Fruit fly (Drosophila melanogaster) whole organism, embryonic: ENCODE measurements around the gene CG10669.
A peak's percentile ranks its signal among the peaks of the same experiment; 100 is the strongest.

ENCODE experiments used
- Bgb ChIP-seq: fragments of 200-800 bp; sonication (Bioruptor generic); IDR thresholded peaks from 2 replicates; pipeline ENCODE4 v1.3.6; 2022; ENCODE audit warnings: missing biosample characterization, missing genetic modification characterization; ENCODE audit not compliant: partially characterized antibody
- CG10267 ChIP-seq: fragments of 200-800 bp; sonication (Bioruptor generic); optimal IDR thresholded peaks from 2 replicates; lab custom pipeline; 2018; ENCODE audit warnings: missing biosample characterization, mild to moderate bottlenecking, missing genetic modification characterization, moderate library complexity
- CG12155 ChIP-seq: fragments of 200-800 bp; sonication (Bioruptor generic); optimal IDR thresholded peaks from 3 replicates; lab custom pipeline; 2016; ENCODE audit warnings: missing biosample characterization, missing genetic modification characterization
- CG12299 ChIP-seq: fragments of 200-800 bp; sonication (Bioruptor generic); optimal IDR thresholded peaks from 2 replicates; lab custom pipeline; 2018; ENCODE audit warnings: missing biosample characterization, mild to moderate bottlenecking, missing genetic modification characterization
- CG13287 ChIP-seq: fragments of 200-800 bp; sonication (Bioruptor generic); IDR thresholded peaks from 2 replicates; pipeline ENCODE4 v1.3.6; 2022; ENCODE audit warnings: missing biosample characterization, missing genetic modification characterization; ENCODE audit not compliant: partially characterized antibody
- CG18619 ChIP-seq: fragments of 200-800 bp; sonication (Bioruptor generic); optimal IDR thresholded peaks from 3 replicates; lab custom pipeline; 2017; ENCODE audit warnings: missing biosample characterization, mild to moderate bottlenecking, missing genetic modification characterization
- CG2202 ChIP-seq: fragments of 200-800 bp; sonication (Bioruptor generic); optimal IDR thresholded peaks from 2 replicates; lab custom pipeline; 2018; ENCODE audit warnings: missing biosample characterization, mild to moderate bottlenecking, missing genetic modification characterization
- CG3065 ChIP-seq: fragments of 200-800 bp; sonication (Bioruptor generic); optimal IDR thresholded peaks from 2 replicates; lab custom pipeline; 2016; ENCODE audit warnings: missing biosample characterization, missing genetic modification characterization
- CG32532 ChIP-seq: fragments of 200-800 bp; sonication (Bioruptor generic); IDR thresholded peaks from 2 replicates; pipeline ENCODE4 v1.3.6; 2022; ENCODE audit warnings: missing biosample characterization, missing genetic modification characterization
- CG32767 ChIP-seq: fragments of 200-800 bp; sonication (Bioruptor generic); IDR thresholded peaks from 2 replicates; pipeline ENCODE4 v1.3.6; 2022; ENCODE audit warnings: missing biosample characterization, missing genetic modification characterization
- CG5245 ChIP-seq: fragments of 200-800 bp; sonication (Bioruptor generic); optimal IDR thresholded peaks from 3 replicates; lab custom pipeline; 2016; ENCODE audit warnings: missing biosample characterization, missing genetic modification characterization
- CG7745 ChIP-seq: fragments of 200-800 bp; sonication (Bioruptor generic); optimal IDR thresholded peaks from 2 replicates; lab custom pipeline; 2018; ENCODE audit warnings: missing biosample characterization, mild to moderate bottlenecking, missing genetic modification characterization, moderate library complexity
- CG7928 ChIP-seq: fragments of 200-800 bp; sonication (Bioruptor generic); optimal IDR thresholded peaks from 2 replicates; lab custom pipeline; 2017; ENCODE audit warnings: missing biosample characterization, mild to moderate bottlenecking, missing genetic modification characterization
- CkIIα-i1 ChIP-seq: fragments of 200-800 bp; sonication (Bioruptor generic); IDR thresholded peaks from 2 replicates; pipeline ENCODE4 v1.3.6; 2022; ENCODE audit warnings: missing biosample characterization, missing genetic modification characterization
- GATAe ChIP-seq: fragments of 200-800 bp; sonication (Bioruptor generic); conservative IDR thresholded peaks from 2 replicates; pipeline ENCODE4 v1.3.6; 2022; ENCODE audit warnings: missing biosample characterization, missing genetic modification characterization
- Hmx ChIP-seq: fragments of 200-800 bp; sonication (Bioruptor generic); optimal IDR thresholded peaks from 2 replicates; lab custom pipeline; 2016; ENCODE audit warnings: missing biosample characterization, missing genetic modification characterization
- Hr39 ChIP-seq: fragments of >200 bp; optimal IDR thresholded peaks from 2 replicates; lab custom pipeline; 2017
- Kr ChIP-seq: fragments of 200-800 bp; sonication (Bioruptor generic); optimal IDR thresholded peaks from 2 replicates; lab custom pipeline; 2017; ENCODE audit warnings: missing biosample characterization, mild to moderate bottlenecking, missing genetic modification characterization
- Max ChIP-seq: fragments of 200-800 bp; sonication (Bioruptor generic); optimal IDR thresholded peaks from 2 replicates; lab custom pipeline; 2016; ENCODE audit warnings: missing biosample characterization, mild to moderate bottlenecking, missing genetic modification characterization
- Optix ChIP-seq: fragments of 200-800 bp; sonication (Bioruptor generic); IDR thresholded peaks from 3 replicates; pipeline ENCODE4 v1.3.6; 2022; ENCODE audit warnings: missing biosample characterization, missing genetic modification characterization
- PHDP ChIP-seq: fragments of 200-800 bp; sonication (Bioruptor generic); optimal IDR thresholded peaks from 3 replicates; lab custom pipeline; 2018; ENCODE audit warnings: missing biosample characterization, mild to moderate bottlenecking, missing genetic modification characterization, moderate library complexity
- Stat92E ChIP-seq, 3 experiments: fragments of >200 bp in 2 of 3; fragments of 200-800 bp in 1 of 3; sonication (Bioruptor generic) in 1 of 3; optimal IDR thresholded peaks; 2 replicates each; lab custom pipeline; 2017 to 2019; ENCODE audit warnings: missing biosample characterization in 3 of 3, missing genetic modification characterization in 3 of 3, mild to moderate bottlenecking in 1 of 3, moderate library complexity in 1 of 3
- Trl ChIP-seq, 3 experiments: fragments of >200 bp in 2 of 3; fragments of 200-800 bp in 1 of 3; sonication (Bioruptor generic) in 1 of 3; optimal IDR thresholded peaks; 2 replicates in 1 of 3; 3 replicates in 2 of 3; lab custom pipeline; 2016 to 2017; ENCODE audit warnings: missing biosample characterization in 1 of 3, missing genetic modification characterization in 1 of 3
- bowl ChIP-seq: fragments of 200-800 bp; sonication (Bioruptor generic); IDR thresholded peaks from 2 replicates; pipeline ENCODE4 v1.3.6; 2022; ENCODE audit warnings: missing biosample characterization, missing genetic modification characterization
- cato ChIP-seq: fragments of 200-800 bp; sonication (Bioruptor generic); optimal IDR thresholded peaks from 2 replicates; lab custom pipeline; 2016; ENCODE audit warnings: missing biosample characterization, missing genetic modification characterization, borderline replicate concordance
- caup ChIP-seq: fragments of 200-800 bp; sonication (Bioruptor generic); optimal IDR thresholded peaks from 3 replicates; lab custom pipeline; 2017; ENCODE audit warnings: missing biosample characterization, mild to moderate bottlenecking, missing genetic modification characterization, moderate library complexity; ENCODE audit not compliant: severe bottlenecking
- cg ChIP-seq: fragments of 200-800 bp; sonication (Bioruptor generic); optimal IDR thresholded peaks from 3 replicates; lab custom pipeline; 2019; ENCODE audit warnings: missing biosample characterization, mild to moderate bottlenecking, missing genetic modification characterization, moderate library complexity
- chm ChIP-seq: fragments of 200-800 bp; sonication (Bioruptor generic); IDR thresholded peaks from 2 replicates; pipeline ENCODE4 v1.3.6; 2022; ENCODE audit warnings: missing biosample characterization, missing genetic modification characterization
- chn ChIP-seq: fragments of 200-800 bp; sonication (Bioruptor generic); optimal IDR thresholded peaks from 2 replicates; lab custom pipeline; 2016; ENCODE audit warnings: missing biosample characterization, missing genetic modification characterization
- dan ChIP-seq: fragments of 200-800 bp; sonication (Bioruptor generic); IDR thresholded peaks from 2 replicates; pipeline ENCODE4 v1.3.6; 2022; ENCODE audit warnings: missing biosample characterization, missing genetic modification characterization
- dm ChIP-seq: fragments of 200-800 bp; sonication (Bioruptor generic); optimal IDR thresholded peaks from 3 replicates; lab custom pipeline; 2016; ENCODE audit warnings: missing biosample characterization, missing genetic modification characterization
- ewg ChIP-seq: fragments of 200-800 bp; sonication (Bioruptor generic); optimal IDR thresholded peaks from 3 replicates; lab custom pipeline; 2017; ENCODE audit warnings: mild to moderate bottlenecking, missing biosample characterization, missing genetic modification reagents, missing genetic modification characterization
- exex ChIP-seq: fragments of 200-800 bp; sonication (Bioruptor generic); optimal IDR thresholded peaks from 4 replicates; lab custom pipeline; 2018; ENCODE audit warnings: missing biosample characterization, mild to moderate bottlenecking, missing genetic modification characterization, moderate library complexity
- fd102C ChIP-seq: fragments of 200-800 bp; sonication (Bioruptor generic); optimal IDR thresholded peaks from 2 replicates; lab custom pipeline; 2018; ENCODE audit warnings: missing biosample characterization, mild to moderate bottlenecking, missing genetic modification characterization, moderate library complexity
- fd64A ChIP-seq: fragments of 200-800 bp; sonication (Bioruptor generic); optimal IDR thresholded peaks from 3 replicates; lab custom pipeline; 2018; ENCODE audit warnings: missing biosample characterization, mild to moderate bottlenecking, missing genetic modification characterization
- gce ChIP-seq: fragments of 200-800 bp; sonication (Bioruptor generic); IDR thresholded peaks from 3 replicates; pipeline ENCODE4 v1.3.6; 2022; ENCODE audit warnings: missing biosample characterization, missing genetic modification characterization
- grn ChIP-seq: fragments of 200-800 bp; sonication (Bioruptor generic); optimal IDR thresholded peaks from 3 replicates; lab custom pipeline; 2017; ENCODE audit warnings: missing biosample characterization, missing genetic modification characterization
- hbn ChIP-seq: fragments of 200-800 bp; sonication (Bioruptor generic); IDR thresholded peaks from 2 replicates; pipeline ENCODE4 v1.3.6; 2022; ENCODE audit warnings: missing biosample characterization, missing genetic modification characterization; ENCODE audit not compliant: partially characterized antibody
- insv ChIP-seq, 2 experiments: fragments of 200-800 bp; sonication (Bioruptor generic); optimal IDR thresholded peaks; 3 replicates each; lab custom pipeline; 2016 to 2018; ENCODE audit warnings: missing biosample characterization in 2 of 2, missing genetic modification characterization in 2 of 2
- kah ChIP-seq: fragments of 200-800 bp; sonication (Bioruptor generic); optimal IDR thresholded peaks from 2 replicates; lab custom pipeline; 2018; ENCODE audit warnings: missing biosample characterization, mild to moderate bottlenecking, missing genetic modification characterization
- lab ChIP-seq: fragments of 200-800 bp; sonication (Bioruptor generic); optimal IDR thresholded peaks from 3 replicates; lab custom pipeline; 2017; ENCODE audit warnings: missing biosample characterization, missing genetic modification characterization, mild to moderate bottlenecking, moderate library complexity, missing genetic modification reagents
- lola ChIP-seq, 3 experiments: fragments of >200 bp in 2 of 3; fragments of 200-800 bp in 1 of 3; sonication (Bioruptor generic) in 1 of 3; optimal IDR thresholded peaks; 2 replicates each; lab custom pipeline; 2017 to 2019; ENCODE audit warnings: missing biosample characterization in 3 of 3, missing genetic modification characterization in 3 of 3, mild to moderate bottlenecking in 1 of 3, moderate library complexity in 1 of 3
- nau ChIP-seq: fragments of 200-800 bp; sonication (Bioruptor generic); optimal IDR thresholded peaks from 3 replicates; lab custom pipeline; 2017; ENCODE audit warnings: missing biosample characterization, mild to moderate bottlenecking, missing genetic modification characterization, missing genetic modification reagents
- sd ChIP-seq: fragments of 200-800 bp; sonication (Bioruptor generic); optimal IDR thresholded peaks from 3 replicates; lab custom pipeline; 2018; ENCODE audit warnings: missing biosample characterization, mild to moderate bottlenecking, missing genetic modification characterization, moderate library complexity
- slp2 ChIP-seq: fragments of 200-800 bp; sonication (Bioruptor generic); optimal IDR thresholded peaks from 2 replicates; lab custom pipeline; 2016; ENCODE audit warnings: missing biosample characterization, missing genetic modification characterization
- tio ChIP-seq: fragments of 200-800 bp; sonication (Bioruptor generic); optimal IDR thresholded peaks from 2 replicates; lab custom pipeline; 2017; ENCODE audit warnings: missing biosample characterization, missing genetic modification characterization, inconsistent platforms
- unpg ChIP-seq: fragments of 200-800 bp; sonication (Bioruptor generic); optimal IDR thresholded peaks from 3 replicates; lab custom pipeline; 2018; ENCODE audit warnings: missing biosample characterization, mild to moderate bottlenecking, missing genetic modification characterization, moderate library complexity
- wek ChIP-seq: fragments of 200-800 bp; sonication (Bioruptor generic); optimal IDR thresholded peaks from 3 replicates; lab custom pipeline; 2018; ENCODE audit warnings: missing biosample characterization, mild to moderate bottlenecking, missing genetic modification characterization, moderate library complexity
- zfh1 ChIP-seq: fragments of 200-800 bp; sonication (Bioruptor generic); IDR thresholded peaks from 3 replicates; pipeline ENCODE4 v1.3.6; 2022; ENCODE audit warnings: missing biosample characterization, missing genetic modification characterization

The CG10669 gene

dm6 chr3R:25309175-25309574 is 25.9 kb downstream of the CG10669 start (continued):
- TF ChIP-seq unpg (GFP tag; lab: Kevin White, UChicago) (no peak), lab (GFP tag; lab: Kevin White, UChicago) (peak; percentile 53), Stat92E (GFP tag; optimal IDR thresholded peaks at IDR 0.05; lab: Kevin White, UChicago) (no peak), CG2202 (no peak), lola (GFP tag; optimal IDR thresholded peaks at IDR 0.05; lab: Kevin White, UChicago) (no peak), GATAe (GFP tag; lab: Robert Waterston, UW) (0 out of 2 replicates have a peak, but pooled peaks have one; percentile 21), CG7745 (no peak), insv (GFP tag; optimal IDR thresholded peaks at IDR 0.05; lab: Kevin White, UChicago) (no peak)
- TF ChIP-seq, all 482 proteins: peak for 10

dm6 chr3R:25308228-25308627 is 26.8 kb downstream of the CG10669 start, which contains the start of gene CG10550:
TSS of gene CG10550 (minus strand) at chr3R:25308391.
- TF ChIP-seq slp2 (no peak), Max (GFP tag; lab: Kevin White, UChicago) (no peak), CG12155 (GFP tag; lab: Kevin White, UChicago) (no peak), dan (GFP tag; lab: Robert Waterston, UW) (no peak), Hr39 (lab: Kevin White, UChicago) (no peak), gce (no peak), CG12299 (no peak), Hmx (no peak), Kr (no peak), hbn (GFP tag; lab: Robert Waterston, UW) (no peak), CkIIα-i1 (GFP tag; lab: Robert Waterston, UW) (no peak), CG13287 (GFP tag; lab: Robert Waterston, UW) (peak; percentile 20; the same call in 1 of the 2 replicates), CG18619 (GFP tag; lab: Kevin White, UChicago) (no peak), wek (GFP tag; lab: Kevin White, UChicago) (no peak), caup (GFP tag; lab: Kevin White, UChicago) (no peak), ewg (GFP tag; lab: Kevin White, UChicago) (no peak), lab (GFP tag; lab: Kevin White, UChicago) (peak; percentile 2), Trl (optimal IDR thresholded peaks at IDR 0.05; lab: Kevin White, UChicago) (no peak), Trl (GFP tag; optimal IDR thresholded peaks at IDR 0.05; lab: Kevin White, UChicago) (no peak), exex (tag; lab: Kevin White, UChicago) (peak; percentile 41), CG32767 (no peak), chn (GFP tag; lab: Kevin White, UChicago) (no peak), fd102C (no peak), CG7928 (no peak), CG3065 (GFP tag; lab: Kevin White, UChicago) (no peak), zfh1 (GFP tag; lab: Robert Waterston, UW) (no peak), Optix (GFP tag; lab: Robert Waterston, UW) (no peak), PHDP (no peak), grn (GFP tag; lab: Kevin White, UChicago) (no peak), tio (no peak), bowl (no peak), CG32532 (no peak), fd64A (no peak), CG5245 (GFP tag; lab: Kevin White, UChicago) (no peak), kah (no peak), nau (no peak), cg (peak; percentile 61), dm (no peak), chm (GFP tag; lab: Robert Waterston, UW) (no peak), CG10267 (tag; lab: Kevin White, UChicago) (no peak), sd (tag; lab: Kevin White, UChicago) (peak; percentile 43), cato (GFP tag; lab: Kevin White, UChicago) (no peak), Bgb (GFP tag; lab: Robert Waterston, UW) (no peak)
